Worm (Caenorhabditis elegans): Measurements from ENCODE around the gene F20D6.10.

Gene F20D6.10

DNA sequence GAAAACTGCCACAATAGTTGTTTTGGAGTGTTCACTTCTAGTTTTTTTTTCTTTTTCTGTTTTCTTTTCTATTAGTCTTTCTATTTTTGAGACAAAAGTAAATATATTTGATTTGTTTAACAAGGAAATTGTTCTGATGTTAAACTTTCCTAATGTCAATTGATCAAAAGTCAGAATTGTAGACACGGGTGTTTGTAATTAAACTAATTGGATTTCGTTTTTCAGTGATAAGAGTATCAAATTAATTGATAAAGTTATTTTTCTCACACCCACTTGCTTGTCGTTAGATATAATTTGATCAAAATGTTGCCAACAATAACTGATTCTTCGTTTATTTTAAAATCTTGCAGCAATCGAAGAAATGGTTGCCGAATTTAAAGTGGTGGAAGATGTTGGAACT lies 32.5 kb downstream of the F20D6.10 start:
- no peak for TF ChIP-seq hif-1 (tag; optimal IDR thresholded peaks at IDR 0.05)
- TF ChIP-seq ceh-28 (tag; optimal IDR thresholded peaks at IDR 0.05) = no peak
- TF ChIP-seq Y5F2A.4 (GFP tag; optimal IDR thresholded peaks at IDR 0.05) = no peak
- TF ChIP-seq nhr-42 (GFP tag; IDR thresholded peaks at IDR 0.05) = no peak
- TF ChIP-seq T20F7.1 (GFP tag; optimal IDR thresholded peaks at IDR 0.05) = no peak
- no peak for TF ChIP-seq daf-16 (GFP tag; optimal IDR thresholded peaks at IDR 0.05)
- peak; percentile 53 for TF ChIP-seq daf-16 (tag; optimal IDR thresholded peaks at IDR 0.05)

DNA sequence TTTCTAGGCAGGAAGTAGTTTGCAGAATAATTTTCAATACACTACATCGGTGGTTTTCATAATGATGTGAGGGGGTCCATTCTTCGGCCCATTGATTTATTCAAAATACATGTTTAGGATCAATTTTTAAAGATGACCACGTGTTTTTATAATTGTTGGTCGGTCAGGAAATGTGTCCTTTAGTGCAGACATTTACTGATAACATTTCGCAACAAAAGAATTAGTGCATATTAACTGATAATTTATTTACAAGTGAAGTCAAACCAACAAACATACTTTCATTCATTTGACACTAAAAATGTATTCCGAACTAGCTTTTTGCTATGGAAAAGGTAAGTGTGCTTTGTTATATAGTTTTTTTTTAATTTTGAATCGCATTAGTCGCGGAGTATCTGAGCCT lies 34.0 kb downstream of the F20D6.10 start, which contains the start of gene F20D6.5:
F20D6.5 (plus strand) TSS at position 259 of the 400 bp plus-strand sequence.
- peak; percentile 58 for TF ChIP-seq nhr-28 (tag; optimal IDR thresholded peaks at IDR 0.05)
- peak; percentile 48 for TF ChIP-seq pqm-1 (tag; optimal IDR thresholded peaks at IDR 0.05)
- TF ChIP-seq nhr-77 (tag; optimal IDR thresholded peaks at IDR 0.05) = peak; percentile 25
- peak; percentile 67 for TF ChIP-seq dmd-6 (GFP tag; IDR thresholded peaks at IDR 0.05)
- no peak for TF ChIP-seq daf-16 (GFP tag; optimal IDR thresholded peaks at IDR 0.05)
- peak; percentile 70 for TF ChIP-seq daf-16 (tag; optimal IDR thresholded peaks at IDR 0.05)
- TF ChIP-seq dve-1 (tag; optimal IDR thresholded peaks at IDR 0.05; ENCODE audit: insufficient read depth) = no peak
- no peak for TF ChIP-seq nhr-11 (tag; optimal IDR thresholded peaks at IDR 0.05)

DNA sequence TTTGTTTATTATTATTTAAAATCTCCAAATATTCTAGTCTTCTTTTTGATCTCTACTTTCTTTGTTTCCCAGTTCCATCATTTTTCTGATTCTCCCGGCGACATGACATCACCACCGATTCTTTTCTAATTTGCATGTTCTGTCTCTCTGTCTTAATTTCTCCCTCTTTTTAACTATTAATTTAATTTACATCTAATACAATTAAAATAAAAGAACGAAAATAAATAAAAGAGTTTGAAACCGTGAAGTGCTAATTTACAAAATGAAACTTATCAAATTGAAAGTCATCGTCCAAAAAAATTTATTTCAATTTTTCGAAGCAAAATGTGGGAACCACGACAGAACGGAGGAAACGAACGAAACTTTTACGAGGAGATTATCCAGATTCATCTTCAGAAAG lies 36.1 kb downstream of the F20D6.10 start, which contains the start of gene F20D6.6:
F20D6.6 (plus strand) TSS at position 301 of the 400 bp plus-strand sequence.
- TF ChIP-seq duxl-1 (tag; optimal IDR thresholded peaks at IDR 0.05; ENCODE audit: poor library complexity) (no peak), gei-8 (GFP tag; optimal IDR thresholded peaks at IDR 0.05) (no peak), ceh-82 (tag; optimal IDR thresholded peaks at IDR 0.05) (no peak), dmd-8 (GFP tag; IDR thresholded peaks at IDR 0.05) (no peak), lir-3 (tag; optimal IDR thresholded peaks at IDR 0.05) (no peak), unc-62 (GFP tag; optimal IDR thresholded peaks at IDR 0.05 in 1 of 2) (no peak), unc-62 (tag; optimal IDR thresholded peaks at IDR 0.05) (no peak), nhr-48 (tag; optimal IDR thresholded peaks at IDR 0.05) (no peak), snpc-1.2 (GFP tag; IDR thresholded peaks at IDR 0.05) (no peak), F44E2.7 (GFP tag; IDR thresholded peaks at IDR 0.05) (no peak), pha-4 (GFP tag; IDR thresholded peaks at IDR 0.05) (no peak), pha-4 (tag; optimal IDR thresholded peaks at IDR 0.05) (no peak), set-16 (GFP tag; IDR thresholded peaks at IDR 0.05) (no peak), aly-2 (tag; optimal IDR thresholded peaks at IDR 0.05) (no peak)

DNA sequence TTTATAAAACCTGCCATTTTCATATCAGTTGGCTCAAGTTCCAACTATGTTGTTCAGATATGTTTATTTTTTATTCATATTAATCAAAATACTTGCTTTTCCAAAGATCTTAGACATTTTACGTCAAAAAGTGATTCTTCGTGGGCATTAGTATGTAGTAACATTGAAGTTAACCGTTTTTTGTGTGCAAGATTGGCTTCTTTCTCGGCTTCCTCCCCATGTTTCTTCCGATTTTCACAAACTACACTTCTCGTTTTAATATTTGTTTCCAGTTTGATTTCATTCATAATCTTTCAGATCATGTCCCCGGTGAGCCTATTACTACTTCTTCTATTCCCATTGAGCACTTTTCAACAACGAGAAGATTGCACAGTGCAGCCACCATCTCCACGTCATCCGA lies 38.3 kb downstream of the F20D6.10 start, which contains the start of gene sul-2:
sul-2 (plus strand) TSS at position 301 of the 400 bp plus-strand sequence.
- TF ChIP-seq jun-1 (tag; optimal IDR thresholded peaks at IDR 0.05) (no peak), nhr-77 (tag; optimal IDR thresholded peaks at IDR 0.05) (no peak), ctbp-1 (GFP tag; IDR thresholded peaks at IDR 0.05) (no peak)

DNA sequence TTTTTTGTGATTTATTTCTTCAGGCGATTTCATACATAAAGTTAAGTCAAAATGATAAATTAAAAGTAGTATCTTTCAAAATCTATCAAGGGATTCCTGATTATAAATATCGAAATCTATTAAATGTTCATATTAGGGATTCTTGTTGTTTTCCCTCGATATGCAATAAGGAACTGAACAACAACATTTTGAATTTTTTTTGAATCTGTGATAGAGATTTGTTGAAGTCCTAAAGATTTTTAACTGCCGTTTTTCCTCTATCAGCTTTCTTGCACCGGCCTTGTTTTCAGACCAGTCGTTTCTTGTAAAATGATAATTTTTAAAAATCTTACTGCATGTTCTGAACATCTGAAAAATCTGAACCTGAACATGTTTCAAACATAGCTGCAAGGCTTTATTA lies 40.0 kb downstream of the F20D6.10 start:
- TF ChIP-seq daf-19 (GFP tag; conservative IDR thresholded peaks at IDR 0.05) = no peak
- TF ChIP-seq zip-2 (tag; optimal IDR thresholded peaks at IDR 0.05) = no peak
- TF ChIP-seq mep-1 (tag; optimal IDR thresholded peaks at IDR 0.05) = no peak
- no peak for TF ChIP-seq nhr-28 (tag; optimal IDR thresholded peaks at IDR 0.05)

DNA sequence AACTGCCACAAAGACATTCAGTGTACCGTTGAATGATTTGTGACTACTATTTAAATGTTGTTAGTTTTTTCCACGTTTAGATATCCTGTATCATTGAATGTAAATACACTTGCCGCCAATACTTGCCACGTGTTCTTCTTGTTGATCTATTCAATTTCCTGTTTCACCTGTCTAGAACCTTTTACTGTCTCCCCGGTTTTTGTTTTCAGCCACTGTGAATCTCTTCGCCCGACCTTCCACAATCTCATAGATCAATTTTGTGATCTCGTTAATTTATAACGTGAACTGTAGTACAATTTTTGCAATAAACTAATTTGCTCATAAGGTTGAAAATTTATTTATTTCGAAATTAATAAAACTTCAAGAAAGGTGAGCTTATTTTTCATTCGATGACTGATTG lies 50.4 kb downstream of the F20D6.10 start, which contains the start of gene D1014.13:
D1014.13 (plus strand) TSS at position 301 of the 400 bp plus-strand sequence.
- TF ChIP-seq ceh-44 (GFP tag; IDR thresholded peaks at IDR 0.05) (no peak), unc-62 (GFP tag; optimal IDR thresholded peaks at IDR 0.05 in 1 of 2) (peak in 1 of 2 experiments; percentile 74), unc-62 (tag; optimal IDR thresholded peaks at IDR 0.05) (no peak), nhr-6 (tag; optimal IDR thresholded peaks at IDR 0.05) (no peak)

All from whole organism, L4 larva.